Worm (Caenorhabditis elegans): ENCODE measurements around the gene pad-2.

pad-2 gene

DNA sequence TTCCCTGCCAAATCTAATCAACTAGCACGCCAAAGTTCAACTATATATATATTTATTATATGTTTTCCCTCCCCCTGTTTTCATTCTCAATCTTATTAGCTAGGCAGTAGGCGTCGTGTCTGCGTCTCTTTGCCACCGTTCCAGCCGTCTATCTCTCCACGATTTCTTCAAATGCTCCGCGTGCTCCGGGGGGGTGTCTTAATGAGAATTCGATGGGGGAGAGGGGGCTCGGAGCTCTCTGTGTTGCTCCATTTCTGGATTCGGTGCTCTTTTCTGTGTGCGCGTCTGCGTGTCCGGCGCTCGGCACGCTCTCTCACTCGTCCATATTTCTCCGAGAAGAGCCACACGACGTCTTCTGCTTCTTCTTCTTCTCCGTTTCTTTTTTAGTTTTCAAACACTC lies 5.3 kb downstream of the pad-2 start (continued):
- TF ChIP-seq aly-2 (tag; optimal IDR thresholded peaks at IDR 0.05) (no peak), isw-1 (GFP tag; IDR thresholded peaks at IDR 0.05) (peak; percentile 69), nhr-85 (tag) (no peak), sox-4 (tag; optimal IDR thresholded peaks at IDR 0.05) (no peak), F16B12.6 (tag; optimal IDR thresholded peaks at IDR 0.05) (peak; percentile 4), efl-3 (GFP tag; optimal IDR thresholded peaks at IDR 0.05) (no peak), ceh-88 (GFP tag; IDR thresholded peaks at IDR 0.05) (no peak), tbx-2 (tag; optimal IDR thresholded peaks at IDR 0.05) (peak; percentile 68), jun-1 (tag; optimal IDR thresholded peaks at IDR 0.05) (no peak)

DNA sequence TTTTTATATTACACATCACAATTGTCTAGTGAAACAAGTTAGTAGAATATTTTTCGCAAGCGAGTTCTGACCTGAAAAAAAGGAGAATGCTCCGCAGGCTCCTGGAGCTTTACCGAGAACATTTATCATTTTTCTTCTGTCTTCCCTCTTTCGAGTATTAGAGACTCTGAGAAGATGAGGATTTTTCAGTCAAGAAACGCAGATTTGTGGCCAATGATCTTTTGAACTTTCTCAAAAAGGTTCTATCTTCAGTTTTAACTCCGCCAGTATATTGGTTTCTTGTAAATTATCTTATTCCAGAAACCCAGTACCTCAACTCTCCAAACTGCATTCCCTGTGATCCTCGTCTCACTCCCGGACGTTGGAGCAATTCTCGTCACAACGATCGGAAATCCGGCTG lies 6.7 kb downstream of the pad-2 start, which contains the start of gene K10G9.2:
K10G9.2 (plus strand) TSS at position 301 of the 400 bp plus-strand sequence.
- TF ChIP-seq swsn-7 (tag; optimal IDR thresholded peaks at IDR 0.05) = no peak
- TF ChIP-seq sptf-1 (tag; optimal IDR thresholded peaks at IDR 0.05) = no peak
- no peak for TF ChIP-seq jun-1 (tag; optimal IDR thresholded peaks at IDR 0.05)
- no peak for TF ChIP-seq nhr-85 (tag)
- TF ChIP-seq C16A3.4 (tag; optimal IDR thresholded peaks at IDR 0.05) = no peak
- no peak for TF ChIP-seq F16B12.6 (tag; optimal IDR thresholded peaks at IDR 0.05)
- no peak for TF ChIP-seq unc-98 (GFP tag; IDR thresholded peaks at IDR 0.05)
- TF ChIP-seq vab-15 (tag; optimal IDR thresholded peaks at IDR 0.05) = no peak
- no peak for TF ChIP-seq mep-1 (tag; optimal IDR thresholded peaks at IDR 0.05)
- TF ChIP-seq hlh-4 (tag; optimal IDR thresholded peaks at IDR 0.05) = no peak
- TF ChIP-seq alr-1 (tag; optimal IDR thresholded peaks at IDR 0.05; ENCODE audit: borderline replicate concordance) = no peak
- no peak for TF ChIP-seq dsc-1 (tag; optimal IDR thresholded peaks at IDR 0.05)

DNA sequence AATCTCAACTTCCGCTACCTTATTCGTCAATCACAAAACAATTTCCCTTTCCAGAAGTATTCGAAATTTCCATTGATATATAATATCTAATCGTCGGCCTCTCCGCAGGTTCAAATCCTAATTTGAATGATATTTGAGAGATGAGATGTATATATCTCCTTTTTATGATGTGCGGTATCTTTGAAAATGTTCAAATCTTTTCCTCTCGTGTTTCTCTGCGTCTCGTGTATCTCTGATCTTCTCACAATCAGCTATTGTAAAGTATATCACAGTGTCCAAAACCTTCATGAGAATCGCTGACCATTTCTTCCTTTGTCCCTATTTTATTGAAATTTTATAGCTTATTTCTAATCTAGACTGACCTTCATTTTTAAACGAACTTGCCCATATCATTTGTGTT lies 10.9 kb downstream of the pad-2 start:
- TF ChIP-seq lin-14 (GFP tag; optimal IDR thresholded peaks at IDR 0.05) (peak; percentile 3), blmp-1 (tag; optimal IDR thresholded peaks at IDR 0.05) (peak; percentile 48), elt-3 (tag; optimal IDR thresholded peaks at IDR 0.05) (peak in 4 of 6 experiments; percentile 11 to 59 (median 32)), nhr-85 (tag) (peak; percentile 73), tlp-1 (tag; optimal IDR thresholded peaks at IDR 0.05) (no peak)

DNA sequence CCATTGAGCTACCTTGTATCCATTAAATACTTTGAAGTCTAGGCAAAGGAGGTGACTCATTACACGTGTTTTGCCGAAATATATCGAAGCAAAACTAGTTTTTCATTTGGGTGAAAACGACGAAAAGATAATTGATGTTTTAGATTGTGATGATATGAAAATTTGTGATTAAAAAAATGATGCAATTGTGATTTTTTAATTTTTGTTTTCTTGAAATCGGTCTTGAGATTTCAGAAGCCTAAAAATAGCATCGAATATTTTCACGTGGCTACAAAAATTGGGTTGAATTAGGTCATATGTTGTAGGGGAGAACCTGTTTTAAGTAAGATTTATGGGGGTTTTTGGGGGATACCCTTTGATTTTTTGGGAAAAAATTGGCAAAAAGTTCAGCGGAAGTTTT lies 11.6 kb downstream of the pad-2 start:
- TF ChIP-seq mep-1 (tag; optimal IDR thresholded peaks at IDR 0.05) (no peak), mdl-1 (tag; optimal IDR thresholded peaks at IDR 0.05) (no peak), vab-15 (tag; optimal IDR thresholded peaks at IDR 0.05) (peak; percentile 60), sptf-1 (tag; optimal IDR thresholded peaks at IDR 0.05) (no peak), ama-1 (optimal IDR thresholded peaks at IDR 0.05) (no peak), jun-1 (tag; optimal IDR thresholded peaks at IDR 0.05) (no peak), grh-1 (GFP tag; IDR thresholded peaks at IDR 0.05) (peak; percentile 41; the same call in 1 of the 2 replicates), aha-1 (tag; optimal IDR thresholded peaks at IDR 0.05) (no peak), lsy-2 (tag; optimal IDR thresholded peaks at IDR 0.05) (no peak), dpl-1 (GFP tag; optimal IDR thresholded peaks at IDR 0.05) (no peak), nhr-11 (tag; optimal IDR thresholded peaks at IDR 0.05) (no peak), fkh-4 (tag; optimal IDR thresholded peaks at IDR 0.05; ENCODE audit: borderline replicate concordance) (no peak), nhr-71 (tag; optimal IDR thresholded peaks at IDR 0.05) (peak; percentile 51), mab-9 (GFP tag; IDR thresholded peaks at IDR 0.05) (no peak), xbp-1 (tag; optimal IDR thresholded peaks at IDR 0.05) (no peak), ceh-88 (GFP tag; IDR thresholded peaks at IDR 0.05) (no peak), fos-1 (tag; optimal IDR thresholded peaks at IDR 0.05) (no peak), dsc-1 (tag; optimal IDR thresholded peaks at IDR 0.05) (no peak), egl-27 (tag; optimal IDR thresholded peaks at IDR 0.05) (no peak), hpl-2 (GFP tag; optimal IDR thresholded peaks at IDR 0.05) (no peak), ceh-82 (tag; optimal IDR thresholded peaks at IDR 0.05) (no peak), skn-1 (tag; optimal IDR thresholded peaks at IDR 0.05) (no peak), unc-98 (GFP tag; IDR thresholded peaks at IDR 0.05) (no peak), nhr-85 (tag) (peak; percentile 95), snu-23 (GFP tag; optimal IDR thresholded peaks at IDR 0.05) (peak; percentile 3), lin-14 (GFP tag; optimal IDR thresholded peaks at IDR 0.05) (peak; percentile 9), nhr-84 (tag; optimal IDR thresholded peaks at IDR 0.05) (no peak), ztf-11 (tag; optimal IDR thresholded peaks at IDR 0.05) (no peak), lin-15B (tag; optimal IDR thresholded peaks at IDR 0.05) (no peak), elt-3 (tag; optimal IDR thresholded peaks at IDR 0.05) (peak in 2 of 6 experiments; percentile 20 to 59), isw-1 (GFP tag; IDR thresholded peaks at IDR 0.05) (no peak), zag-1 (tag; optimal IDR thresholded peaks at IDR 0.05) (no peak), nhr-20 (tag; optimal IDR thresholded peaks at IDR 0.05) (peak; percentile 53), ceh-90 (tag; optimal IDR thresholded peaks at IDR 0.05) (no peak), alr-1 (tag; optimal IDR thresholded peaks at IDR 0.05; ENCODE audit: borderline replicate concordance) (no peak), nhr-237 (tag; optimal IDR thresholded peaks at IDR 0.05) (no peak), egl-13 (tag; optimal IDR thresholded peaks at IDR 0.05) (no peak)

Data from whole organism, L1 larva.